Fruit fly (Drosophila melanogaster): ENCODE results near the gene CG3277.

Gene CG3277

dm6 chr2L:3345763-3346482 lies 42.0 kb downstream of the CG3277 start (continued):
- TF ChIP-seq Hr38 (GFP tag; optimal IDR thresholded peaks at IDR 0.05) = no peak
- TF ChIP-seq Smox (GFP tag; optimal IDR thresholded peaks at IDR 0.05) = peak; percentile 91
- peak; percentile 90 for TF ChIP-seq CG6163 (GFP tag; IDR thresholded peaks at IDR 0.05)
- peak; percentile 60 for TF ChIP-seq fd85E (GFP tag; optimal IDR thresholded peaks at IDR 0.05)
- peak; percentile 80 for TF ChIP-seq Ets21C (GFP tag; optimal IDR thresholded peaks at IDR 0.05)
- peak; percentile 69 for TF ChIP-seq spab (GFP tag; optimal IDR thresholded peaks at IDR 0.05)
- TF ChIP-seq Eip93F (GFP tag; optimal IDR thresholded peaks at IDR 0.05) = peak; percentile 80
- peak; percentile 84 for TF ChIP-seq CG32006 (GFP tag; optimal IDR thresholded peaks at IDR 0.05)
- TF ChIP-seq Lpt (GFP tag; optimal IDR thresholded peaks at IDR 0.05) = peak; percentile 80
- TF ChIP-seq CG1621 (tag; optimal IDR thresholded peaks at IDR 0.05) = peak; percentile 41
- peak; percentile 82 for TF ChIP-seq Gug (GFP tag; IDR thresholded peaks at IDR 0.05)
- TF ChIP-seq CG9139 (GFP tag; optimal IDR thresholded peaks at IDR 0.05) = peak; percentile 32
- TF ChIP-seq Ets96B (tag; optimal IDR thresholded peaks at IDR 0.05) = peak; percentile 79
- TF ChIP-seq CG8319 (GFP tag; optimal IDR thresholded peaks at IDR 0.05) = peak; percentile 62
- TF ChIP-seq fkh (GFP tag; optimal IDR thresholded peaks at IDR 0.05) = peak; percentile 62
- peak; percentile 93 for TF ChIP-seq Met (GFP tag; optimal IDR thresholded peaks at IDR 0.05)
- TF ChIP-seq Sox15 (GFP tag; optimal IDR thresholded peaks at IDR 0.05) = peak; percentile 46
- TF ChIP-seq dac (GFP tag; optimal IDR thresholded peaks at IDR 0.05) = peak; percentile 42
- peak; percentile 9 for TF ChIP-seq CG4318 (GFP tag; optimal IDR thresholded peaks at IDR 0.05)
- TF ChIP-seq CG7368 (GFP tag; optimal IDR thresholded peaks at IDR 0.05) = peak; percentile 63
- peak; percentile 72 for TF ChIP-seq Hr4 (GFP tag; optimal IDR thresholded peaks at IDR 0.05)
- TF ChIP-seq esn (GFP tag; optimal IDR thresholded peaks at IDR 0.05) = peak; percentile 93
- TF ChIP-seq ss (GFP tag; optimal IDR thresholded peaks at IDR 0.05) = peak in 1 of 2 experiments; percentile 23

- TF ChIP-seq svp (GFP tag) (peak; percentile 74), CG10669 (GFP tag; optimal IDR thresholded peaks at IDR 0.05) (no peak)
Measured at dm6 chr2L:3346483-3346839, 42.6 kb downstream of the CG3277 start.

- TF ChIP-seq Met (GFP tag; optimal IDR thresholded peaks at IDR 0.05) = peak; percentile 83
- peak; percentile 89 for TF ChIP-seq vri (GFP tag; optimal IDR thresholded peaks at IDR 0.05)
- TF ChIP-seq CG34406 (GFP tag; optimal IDR thresholded peaks at IDR 0.05) = peak; percentile 93
- TF ChIP-seq CG7368 (GFP tag; optimal IDR thresholded peaks at IDR 0.05) = peak; percentile 89
- peak; percentile 93 for TF ChIP-seq CG8319 (GFP tag; optimal IDR thresholded peaks at IDR 0.05)
- TF ChIP-seq CG3032 (tag; optimal IDR thresholded peaks at IDR 0.05) = peak; percentile 91
- peak; percentile 91 for TF ChIP-seq CG11902 (GFP tag; optimal IDR thresholded peaks at IDR 0.05)
- peak; percentile 88 for TF ChIP-seq CG6808 (GFP tag; optimal IDR thresholded peaks at IDR 0.05)
- peak; percentile 93 for TF ChIP-seq CG1621 (tag; optimal IDR thresholded peaks at IDR 0.05)
- peak; percentile 96 for TF ChIP-seq CG11294 (GFP tag; IDR thresholded peaks at IDR 0.05)
- TF ChIP-seq acj6 (GFP tag; optimal IDR thresholded peaks at IDR 0.05) = peak; percentile 92
- TF ChIP-seq CG15336 (GFP tag; IDR thresholded peaks at IDR 0.05) = peak; percentile 93
- peak; percentile 91 for TF ChIP-seq lz (GFP tag; optimal IDR thresholded peaks at IDR 0.05)
- peak; percentile 96 for TF ChIP-seq CG8119 (GFP tag; IDR thresholded peaks at IDR 0.05)
- peak; percentile 72 for TF ChIP-seq CG16779 (tag; optimal IDR thresholded peaks at IDR 0.05)
- TF ChIP-seq Sox102F (GFP tag; optimal IDR thresholded peaks at IDR 0.05) = peak; percentile 95
- TF ChIP-seq CG3919 (GFP tag; optimal IDR thresholded peaks at IDR 0.05) = peak; percentile 93
- TF ChIP-seq OdsH (GFP tag; optimal IDR thresholded peaks at IDR 0.05) = peak; percentile 96
- TF ChIP-seq spab (GFP tag; optimal IDR thresholded peaks at IDR 0.05) = peak; percentile 91
- peak; percentile 98 for TF ChIP-seq Eip78C (GFP tag)
- TF ChIP-seq Gug (GFP tag; IDR thresholded peaks at IDR 0.05) = peak; percentile 97
- TF ChIP-seq Ets96B (tag; optimal IDR thresholded peaks at IDR 0.05) = peak; percentile 93
- peak; percentile 96 for TF ChIP-seq Sox14 (GFP tag; optimal IDR thresholded peaks at IDR 0.05)
- peak; percentile 84 for TF ChIP-seq Smox (GFP tag; optimal IDR thresholded peaks at IDR 0.05)
- peak; percentile 99 for TF ChIP-seq eg (GFP tag; IDR thresholded peaks at IDR 0.05)
- peak; percentile 92 for TF ChIP-seq CG32006 (GFP tag; optimal IDR thresholded peaks at IDR 0.05)
- TF ChIP-seq Blimp-1 (GFP tag; optimal IDR thresholded peaks at IDR 0.05) = peak; percentile 69
- peak; percentile 86 for TF ChIP-seq CG6276 (GFP tag; optimal IDR thresholded peaks at IDR 0.05)
- TF ChIP-seq topi (GFP tag; optimal IDR thresholded peaks at IDR 0.05) = peak; percentile 90
- peak; percentile 92 for TF ChIP-seq CG8632 (GFP tag; optimal IDR thresholded peaks at IDR 0.05)
Measured at dm6 chr2L:3348146-3348747, 44.3 kb downstream of the CG3277 start.
